Worm (Caenorhabditis elegans) whole organism, L4/young adult: ENCODE measurements around the gene spr-2.

Experiments used
- W03F9.2 ChIP-seq: fragments of 150-350 bp; optimal IDR thresholded peaks from 2 replicates; lab custom pipeline; 2014; ENCODE audit warnings: missing biosample characterization, missing genetic modification characterization
- him-1 ChIP-seq: sonication (generic microtip); optimal IDR thresholded peaks from 2 replicates; lab custom pipeline; 2016; ENCODE audit warnings: missing genotype, missing genetic modification reagents, missing genetic modification characterization, missing compliant biosample characterization

DNA sequence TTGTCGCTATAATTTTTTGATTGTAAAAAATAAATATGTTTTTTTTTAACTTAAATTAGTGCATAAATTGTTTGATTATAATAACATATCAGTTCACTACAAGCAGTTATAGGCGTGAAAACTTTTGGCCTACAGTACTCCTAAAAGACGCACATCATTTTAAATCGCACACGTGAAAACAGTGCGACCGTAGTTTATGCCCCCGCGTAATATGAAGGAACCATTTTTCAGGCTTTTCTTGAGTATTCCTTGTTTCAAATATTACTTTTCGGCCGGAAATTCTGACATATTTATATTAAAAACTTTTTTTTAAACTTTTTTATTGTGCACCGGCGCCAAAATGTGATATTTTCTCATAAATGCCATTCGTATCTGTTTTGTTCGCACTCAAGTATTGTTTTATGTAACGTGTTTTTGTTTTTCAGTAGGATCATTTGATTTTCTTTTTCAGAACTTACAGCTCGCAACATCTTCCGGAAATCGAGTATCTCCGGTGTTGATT, 2.7 kb upstream of the spr-2 start, which contains the start of gene oma-1:
- TF ChIP-seq W03F9.2 (tag; lab: Kevin White, UChicago), result peak; percentile 26
- TF ChIP-seq him-1, result no peak
